Worm (Caenorhabditis elegans): ENCODE measurements around the gene rpn-6.1.

DNA sequence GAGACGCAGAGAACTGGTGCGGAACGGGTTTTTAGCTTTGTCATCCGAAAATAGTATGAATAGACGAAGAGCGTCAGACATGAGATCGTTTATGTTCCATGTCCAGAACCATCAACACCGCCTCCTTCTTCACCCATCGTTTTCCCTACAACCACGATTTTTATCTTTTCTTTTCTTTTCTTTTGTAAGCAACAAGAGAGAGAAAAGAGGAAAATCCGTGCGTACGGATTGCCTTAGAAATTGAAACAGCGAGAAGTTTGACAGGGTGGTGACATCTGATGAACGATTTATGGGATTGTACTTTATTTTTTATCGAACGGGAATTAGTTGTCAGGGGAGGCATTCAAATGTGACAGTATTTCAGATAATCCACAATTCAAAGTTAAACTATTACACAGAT lies 16.1 kb downstream of the rpn-6.1 start, which contains the start of gene abu-13:
- TF ChIP-seq unc-62 (GFP tag; optimal IDR thresholded peaks at IDR 0.05 in 1 of 2), result no peak
- no peak for TF ChIP-seq unc-62 (tag; optimal IDR thresholded peaks at IDR 0.05)
- no peak for TF ChIP-seq dpl-1 (GFP tag; optimal IDR thresholded peaks at IDR 0.05)
- TF ChIP-seq pqm-1 (tag; optimal IDR thresholded peaks at IDR 0.05), result no peak
- no peak for TF ChIP-seq zag-1 (tag; optimal IDR thresholded peaks at IDR 0.05)
- TF ChIP-seq mdl-1 (tag; optimal IDR thresholded peaks at IDR 0.05), result peak in 1 of 2 experiments; percentile 10
- no peak for TF ChIP-seq nhr-6 (tag; optimal IDR thresholded peaks at IDR 0.05)
- TF ChIP-seq set-16 (GFP tag; IDR thresholded peaks at IDR 0.05), result no peak
- no peak for TF ChIP-seq ceh-82 (tag; optimal IDR thresholded peaks at IDR 0.05)
- no peak for TF ChIP-seq egl-27 (tag; optimal IDR thresholded peaks at IDR 0.05)
- TF ChIP-seq nhr-41 (GFP tag; IDR thresholded peaks at IDR 0.05), result no peak
- TF ChIP-seq ceh-28 (tag; optimal IDR thresholded peaks at IDR 0.05), result no peak
- TF ChIP-seq F49E8.2 (tag; optimal IDR thresholded peaks at IDR 0.05; ENCODE audit: borderline replicate concordance), result no peak

All from whole organism, L4 larva.